Worm (Caenorhabditis elegans) whole organism, midembryonic: ENCODE results near the gene nhx-3.
"Not testable (repeated sequence)": the region's sequence is repeated elsewhere in the genome, so short reads cannot be mapped to it uniquely, and the experiment has no call there.

ENCODE experiments used
- T22C8.4 ChIP-seq: fragments of 200-800 bp; sonication (Bioruptor generic); IDR thresholded peaks from 2 replicates; pipeline ENCODE4 v1.3.6; 2022; ENCODE audit warnings: missing genetic modification characterization, missing compliant biosample characterization
- cog-1 ChIP-seq: sonication (generic microtip); optimal IDR thresholded peaks from 2 replicates; lab custom pipeline; 2016; ENCODE audit warnings: missing genetic modification characterization, missing compliant biosample characterization
- flt-1 ChIP-seq: fragments of 200-800 bp; sonication (Bioruptor generic); IDR thresholded peaks from 2 replicates; pipeline ENCODE4 v1.3.6; 2022; ENCODE audit warnings: missing genetic modification characterization, missing compliant biosample characterization
- klf-2 ChIP-seq: fragments of 200-800 bp; sonication (Bioruptor generic); conservative IDR thresholded peaks from 2 replicates; pipeline ENCODE4 v1.3.6; 2022; ENCODE audit warnings: missing genetic modification reagents, missing genetic modification characterization, missing compliant biosample characterization
- med-1 ChIP-seq: sonication (generic microtip); optimal IDR thresholded peaks from 2 replicates; lab custom pipeline; 2017; ENCODE audit warnings: missing genetic modification characterization, mild to moderate bottlenecking, missing compliant biosample characterization, antibody characterized with exemption, missing genetic modification reagents; ENCODE audit not compliant: insufficient read depth
- ref-1 ChIP-seq: fragments of 200-800 bp; sonication (Bioruptor generic); conservative IDR thresholded peaks from 2 replicates; pipeline ENCODE4 v1.3.6; 2022; ENCODE audit warnings: missing genetic modification reagents, missing genetic modification characterization, missing compliant biosample characterization
- tab-1 ChIP-seq: fragments of 200-800 bp; sonication (Bioruptor generic); IDR thresholded peaks from 2 replicates; pipeline ENCODE4 v1.3.6; 2022; ENCODE audit warnings: missing genetic modification characterization, missing compliant biosample characterization
- ztf-23 ChIP-seq: fragments of 200-800 bp; sonication (Bioruptor generic); IDR thresholded peaks from 2 replicates; pipeline ENCODE4 v1.3.6; 2022; ENCODE audit warnings: missing genetic modification reagents, missing genetic modification characterization, missing compliant biosample characterization
- ztf-29 ChIP-seq: fragments of 200-800 bp; sonication (Bioruptor generic); IDR thresholded peaks from 2 replicates; pipeline ENCODE4 v1.3.6; 2022; ENCODE audit warnings: missing genetic modification reagents, missing genetic modification characterization, missing compliant biosample characterization

The nhx-3 gene

ce11 chrV:7511465-7511864 is 33.9 kb downstream of the nhx-3 start, which contains the start of gene nhr-171:
nhr-171 (plus strand) TSS chrV:7511765.
- TF ChIP-seq med-1 (GFP tag; lab: Kevin White, UChicago); tab-1 (GFP tag; lab: Robert Waterston, UW); T22C8.4 (GFP tag; lab: Robert Waterston, UW): not testable (repeated sequence)

- TF ChIP-seq ref-1 (no peak), ztf-23 (GFP tag; lab: Robert Waterston, UW) (no peak), flt-1 (no peak), T22C8.4 (GFP tag; lab: Robert Waterston, UW) (no peak), klf-2 (GFP tag; lab: Robert Waterston, UW) (no peak), med-1 (GFP tag; lab: Kevin White, UChicago) (no peak), cog-1 (tag; lab: Kevin White, UChicago) (no peak), ztf-29 (no peak), tab-1 (GFP tag; lab: Robert Waterston, UW) (no peak)
Observed at ce11 chrV:7508566-7509044, 36.7 kb downstream of the nhx-3 start, which contains the start of the genes str-31 and nhr-172. str-31 (minus strand) TSS chrV:7508666. nhr-172 (plus strand) TSS chrV:7508994.

- TF ChIP-seq ztf-29 (no peak), flt-1 (no peak), ztf-23 (GFP tag; lab: Robert Waterston, UW) (no peak), cog-1 (tag; lab: Kevin White, UChicago) (no peak), med-1 (GFP tag; lab: Kevin White, UChicago) (no peak), ref-1 (no peak)
Observed at ce11 chrV:7506207-7506606, 39.1 kb downstream of the nhx-3 start.

ce11 chrV:7504271-7504670 is 41.1 kb downstream of the nhx-3 start, which contains the start of gene srh-229:
srh-229 (minus strand) TSS chrV:7504371.
- TF ChIP-seq tab-1 (GFP tag; lab: Robert Waterston, UW) (no peak), klf-2 (GFP tag; lab: Robert Waterston, UW) (no peak), cog-1 (tag; lab: Kevin White, UChicago) (no peak), ztf-29 (no peak), flt-1 (no peak), med-1 (GFP tag; lab: Kevin White, UChicago) (no peak), ztf-23 (GFP tag; lab: Robert Waterston, UW) (no peak), ref-1 (no peak), T22C8.4 (GFP tag; lab: Robert Waterston, UW) (no peak)

ce11 chrV:7501194-7501593 is 44.1 kb downstream of the nhx-3 start:
- TF ChIP-seq flt-1: no peak
- TF ChIP-seq med-1 (GFP tag; lab: Kevin White, UChicago): no peak
- no peak for TF ChIP-seq ztf-23 (GFP tag; lab: Robert Waterston, UW)
- no peak for TF ChIP-seq tab-1 (GFP tag; lab: Robert Waterston, UW)
- no peak for TF ChIP-seq ztf-29
- no peak for TF ChIP-seq ref-1

- TF ChIP-seq tab-1 (GFP tag; lab: Robert Waterston, UW) (no peak), klf-2 (GFP tag; lab: Robert Waterston, UW) (no peak), flt-1 (no peak), cog-1 (tag; lab: Kevin White, UChicago) (no peak), ztf-23 (GFP tag; lab: Robert Waterston, UW) (no peak), T22C8.4 (GFP tag; lab: Robert Waterston, UW) (no peak), ztf-29 (no peak), ref-1 (no peak), med-1 (GFP tag; lab: Kevin White, UChicago) (no peak)
Observed at ce11 chrV:7497440-7497839, 47.9 kb downstream of the nhx-3 start, which contains the start of gene srh-79. srh-79 (plus strand) TSS chrV:7497740.

- TF ChIP-seq med-1 (GFP tag; lab: Kevin White, UChicago) (no peak), cog-1 (tag; lab: Kevin White, UChicago) (no peak), ztf-23 (GFP tag; lab: Robert Waterston, UW) (no peak), ztf-29 (no peak), ref-1 (no peak), flt-1 (no peak), tab-1 (GFP tag; lab: Robert Waterston, UW) (no peak), T22C8.4 (GFP tag; lab: Robert Waterston, UW) (no peak), klf-2 (GFP tag; lab: Robert Waterston, UW) (no peak)
Observed at ce11 chrV:7495189-7495588, 50.1 kb downstream of the nhx-3 start, which contains the start of gene srbc-11. srbc-11 (minus strand) TSS chrV:7495289.

ce11 chrV:7492924-7493323 is 52.4 kb downstream of the nhx-3 start, which contains the start of gene srbc-10:
srbc-10 (minus strand) TSS chrV:7493024.
- TF ChIP-seq cog-1 (tag; lab: Kevin White, UChicago) (no peak), klf-2 (GFP tag; lab: Robert Waterston, UW) (no peak), flt-1 (no peak), med-1 (GFP tag; lab: Kevin White, UChicago) (no peak), ztf-29 (no peak), T22C8.4 (GFP tag; lab: Robert Waterston, UW) (no peak), ztf-23 (GFP tag; lab: Robert Waterston, UW) (no peak), tab-1 (GFP tag; lab: Robert Waterston, UW) (no peak), ref-1 (no peak)
